Fruit fly (Drosophila melanogaster): Measurements from ENCODE around the gene Socs36E.

Gene Socs36E

dm6 chr2L:18119643-18120042, 32.6 kb downstream of the Socs36E start, which contains the start of gene CG5758:
CG5758 (plus strand) TSS chr2L:18119995.
- TF ChIP-seq foxo (GFP tag; optimal IDR thresholded peaks at IDR 0.05) (peak in 1 of 2 experiments; percentile 40), brk (GFP tag; optimal IDR thresholded peaks at IDR 0.05) (no peak), Hnf4 (GFP tag; optimal IDR thresholded peaks at IDR 0.05) (peak; percentile 33), OdsH (GFP tag; optimal IDR thresholded peaks at IDR 0.05) (peak; percentile 41), sage (GFP tag; optimal IDR thresholded peaks at IDR 0.05) (no peak), Sp1 (GFP tag; optimal IDR thresholded peaks at IDR 0.05) (no peak), fru (GFP tag; optimal IDR thresholded peaks at IDR 0.05) (peak; percentile 32), tai (GFP tag; optimal IDR thresholded peaks at IDR 0.05) (peak; percentile 49), rgr (GFP tag; optimal IDR thresholded peaks at IDR 0.05) (peak; percentile 45), CG9705 (GFP tag; optimal IDR thresholded peaks at IDR 0.05) (no peak), h (GFP tag; optimal IDR thresholded peaks at IDR 0.05) (peak; percentile 59), HLH106 (tag; optimal IDR thresholded peaks at IDR 0.05) (peak; percentile 21), sv (GFP tag; optimal IDR thresholded peaks at IDR 0.05) (no peak), Hr78 (GFP tag; optimal IDR thresholded peaks at IDR 0.05) (no peak), ey (GFP tag; optimal IDR thresholded peaks at IDR 0.05) (peak; percentile 24)

- TF ChIP-seq Rel (GFP tag; optimal IDR thresholded peaks at IDR 0.05) (no peak), Rel (tag; optimal IDR thresholded peaks at IDR 0.05) (no peak), Sp1 (GFP tag; optimal IDR thresholded peaks at IDR 0.05) (no peak), br (GFP tag; optimal IDR thresholded peaks at IDR 0.05) (no peak), dl (GFP tag; optimal IDR thresholded peaks at IDR 0.05; ENCODE audit: insufficient read depth in 1 of 2, partially characterized antibody in 2 of 2) (no peak), jim (GFP tag; optimal IDR thresholded peaks at IDR 0.05) (no peak), fru (GFP tag; optimal IDR thresholded peaks at IDR 0.05) (no peak), OdsH (GFP tag; optimal IDR thresholded peaks at IDR 0.05) (no peak), pan (optimal IDR thresholded peaks at IDR 0.05) (no peak), Myc (optimal IDR thresholded peaks at IDR 0.05) (no peak)
Measured at dm6 chr2L:18115104-18115503, 37.1 kb downstream of the Socs36E start.

dm6 chr2L:18114176-18114703, 38.0 kb downstream of the Socs36E start, which contains the start of gene CG15152:
CG15152 (plus strand) TSS chr2L:18114547.
- TF ChIP-seq dsf (GFP tag; optimal IDR thresholded peaks at IDR 0.05; ENCODE audit: borderline replicate concordance): no peak
- TF ChIP-seq psq (GFP tag; optimal IDR thresholded peaks at IDR 0.05): peak; percentile 11
- TF ChIP-seq Rel (GFP tag; optimal IDR thresholded peaks at IDR 0.05): no peak
- TF ChIP-seq Rel (tag; optimal IDR thresholded peaks at IDR 0.05): peak; percentile 78
- no peak for TF ChIP-seq ey (GFP tag; optimal IDR thresholded peaks at IDR 0.05)
- peak; percentile 5 for TF ChIP-seq CrebA (GFP tag; optimal IDR thresholded peaks at IDR 0.05; ENCODE audit: borderline replicate concordance)
- no peak for TF ChIP-seq sv (GFP tag; optimal IDR thresholded peaks at IDR 0.05)
- no peak for TF ChIP-seq Jra (GFP tag; optimal IDR thresholded peaks at IDR 0.05)
- no peak for TF ChIP-seq usp (GFP tag; optimal IDR thresholded peaks at IDR 0.05)
- TF ChIP-seq jim (GFP tag; optimal IDR thresholded peaks at IDR 0.05): no peak

dm6 chr2L:18113079-18113478, 39.1 kb downstream of the Socs36E start, which contains the start of gene CG44476:
CG44476 (minus strand) TSS chr2L:18113179.
- no peak for TF ChIP-seq h (GFP tag; optimal IDR thresholded peaks at IDR 0.05)
- no peak for TF ChIP-seq Hr83 (GFP tag; optimal IDR thresholded peaks at IDR 0.05; ENCODE audit: poor library complexity, severe bottlenecking)
- no peak for TF ChIP-seq CrebA (GFP tag; optimal IDR thresholded peaks at IDR 0.05; ENCODE audit: borderline replicate concordance)
- no peak for TF ChIP-seq Hnf4 (GFP tag; optimal IDR thresholded peaks at IDR 0.05)
- TF ChIP-seq usp (GFP tag; optimal IDR thresholded peaks at IDR 0.05): no peak
- no peak for TF ChIP-seq Dfd (GFP tag; optimal IDR thresholded peaks at IDR 0.05)
- no peak for TF ChIP-seq tai (GFP tag; optimal IDR thresholded peaks at IDR 0.05)
- no peak for TF ChIP-seq Rel (GFP tag; optimal IDR thresholded peaks at IDR 0.05)
- TF ChIP-seq Rel (tag; optimal IDR thresholded peaks at IDR 0.05): no peak
- TF ChIP-seq brk (GFP tag; optimal IDR thresholded peaks at IDR 0.05): no peak
- no peak for TF ChIP-seq Dif (GFP tag; optimal IDR thresholded peaks at IDR 0.05; ENCODE audit: partially characterized antibody)
- TF ChIP-seq Hr78 (GFP tag; optimal IDR thresholded peaks at IDR 0.05): no peak

dm6 chr2L:18112435-18112834, 39.8 kb downstream of the Socs36E start:
- no peak for TF ChIP-seq usp (GFP tag; optimal IDR thresholded peaks at IDR 0.05)
- no peak for TF ChIP-seq dmrt93B (GFP tag; optimal IDR thresholded peaks at IDR 0.05)
- no peak for TF ChIP-seq rgr (GFP tag; optimal IDR thresholded peaks at IDR 0.05)
- no peak for TF ChIP-seq Myc (optimal IDR thresholded peaks at IDR 0.05)
- TF ChIP-seq Abd-B (GFP tag; optimal IDR thresholded peaks at IDR 0.05): no peak
- TF ChIP-seq Jra (GFP tag; optimal IDR thresholded peaks at IDR 0.05): no peak
- TF ChIP-seq br (GFP tag; optimal IDR thresholded peaks at IDR 0.05): no peak
- TF ChIP-seq CG9705 (GFP tag; optimal IDR thresholded peaks at IDR 0.05): no peak
- TF ChIP-seq psq (GFP tag; optimal IDR thresholded peaks at IDR 0.05): no peak
- TF ChIP-seq woc (GFP tag; optimal IDR thresholded peaks at IDR 0.05): no peak
- TF ChIP-seq HLH106 (tag; optimal IDR thresholded peaks at IDR 0.05): no peak
- no peak for TF ChIP-seq CrebA (GFP tag; optimal IDR thresholded peaks at IDR 0.05; ENCODE audit: borderline replicate concordance)
- TF ChIP-seq N (GFP tag; optimal IDR thresholded peaks at IDR 0.05): no peak
- TF ChIP-seq lola (GFP tag; optimal IDR thresholded peaks at IDR 0.05): no peak

Measured in whole organism, wandering third instar larva.